ENCODE assay signal across 2 fruit fly cellular contexts in genomic region chr3R:26235034-26235433, dm6.
TF ChIP-seq lines count a peak whose summit lies in the region.

No protein-coding gene starts in this region.

TF ChIP-seq in whole organism, embryonic, 481 proteins besides CTCF, POLR2A, EP300 and RAD21 (continued from another document and continues in another):
- peak; percentile 48 for TF ChIP-seq CG6689 (GFP tag; IDR thresholded peaks at IDR 0.05; lab: Robert Waterston, UW)
- 0 out of 2 replicates have a peak, but pooled peaks have one; percentile 26 for TF ChIP-seq stc (GFP tag; IDR thresholded peaks at IDR 0.05; lab: Robert Waterston, UW)
- peak; percentile 37; the same call in 1 of the 2 replicates for TF ChIP-seq CG32532 (GFP tag; IDR thresholded peaks at IDR 0.05; lab: Robert Waterston, UW)
- peak; percentile 52 for TF ChIP-seq ind (GFP tag; optimal IDR thresholded peaks at IDR 0.05; lab: Kevin White, UChicago)
- TF ChIP-seq Eip74EF (GFP tag; optimal IDR thresholded peaks at IDR 0.05; lab: Kevin White, UChicago) = peak in 1 of 2 experiments; percentile 57
- TF ChIP-seq CG12071 (GFP tag; optimal IDR thresholded peaks at IDR 0.05; lab: Kevin White, UChicago) = peak; percentile 16
- TF ChIP-seq Oli (tag; optimal IDR thresholded peaks at IDR 0.05; lab: Kevin White, UChicago) = peak; percentile 48
- TF ChIP-seq tin (GFP tag; optimal IDR thresholded peaks at IDR 0.05; lab: Kevin White, UChicago) = peak; percentile 19
- TF ChIP-seq CG1603 (tag; optimal IDR thresholded peaks at IDR 0.05; lab: Kevin White, UChicago) = peak; percentile 61
- peak; percentile 69 for TF ChIP-seq gem (tag; optimal IDR thresholded peaks at IDR 0.05; lab: Kevin White, UChicago)
- TF ChIP-seq Side (GFP tag; optimal IDR thresholded peaks at IDR 0.05; lab: Kevin White, UChicago) = peak; percentile 8
- TF ChIP-seq bsh (GFP tag; optimal IDR thresholded peaks at IDR 0.05; lab: Kevin White, UChicago) = peak in 1 of 2 experiments; percentile 62
- TF ChIP-seq CG3847 (GFP tag; IDR thresholded peaks at IDR 0.05; lab: Robert Waterston, UW) = peak; percentile 23; the same call in 1 of the 2 replicates
- 0 out of 2 replicates have a peak, but pooled peaks have one; percentile 9 for TF ChIP-seq Drgx (GFP tag; IDR thresholded peaks at IDR 0.05; lab: Robert Waterston, UW)
- TF ChIP-seq HLH54F (GFP tag; optimal IDR thresholded peaks at IDR 0.05; lab: Kevin White, UChicago) = peak; percentile 21
- no peak for TF ChIP-seq CG2199 (GFP tag; IDR thresholded peaks at IDR 0.05; lab: Robert Waterston, UW)
- TF ChIP-seq ase (GFP tag; IDR thresholded peaks at IDR 0.05; lab: Robert Waterston, UW) = 0 out of 3 replicates have a peak, but pooled peaks have one; percentile 39
- no peak for TF ChIP-seq hb (GFP tag; IDR thresholded peaks at IDR 0.05; lab: Robert Waterston, UW; ENCODE audit: partially characterized antibody)
- TF ChIP-seq chn (GFP tag; optimal IDR thresholded peaks at IDR 0.05; lab: Kevin White, UChicago) = peak; percentile 6
- peak; percentile 3 for TF ChIP-seq org-1 (GFP tag; optimal IDR thresholded peaks at IDR 0.05; lab: Kevin White, UChicago)
- peak; percentile 25 for TF ChIP-seq jumu (GFP tag; optimal IDR thresholded peaks at IDR 0.05; lab: Kevin White, UChicago)
- peak; percentile 52 for TF ChIP-seq tio (GFP tag; optimal IDR thresholded peaks at IDR 0.05; lab: Kevin White, UChicago)
- TF ChIP-seq CG17359 (tag; optimal IDR thresholded peaks at IDR 0.05; lab: Kevin White, UChicago) = peak; percentile 28
- peak; percentile 17 for TF ChIP-seq CG8388 (GFP tag; optimal IDR thresholded peaks at IDR 0.05; lab: Kevin White, UChicago)
- TF ChIP-seq Mad (GFP tag; optimal IDR thresholded peaks at IDR 0.05; lab: Kevin White, UChicago) = no peak
- peak; percentile 27 for TF ChIP-seq pum (GFP tag; optimal IDR thresholded peaks at IDR 0.05; lab: Kevin White, UChicago)
- TF ChIP-seq CG9437 (GFP tag; optimal IDR thresholded peaks at IDR 0.05; lab: Kevin White, UChicago) = no peak
- TF ChIP-seq CHES-1-like (GFP tag; optimal IDR thresholded peaks at IDR 0.05; lab: Kevin White, UChicago) = no peak
- TF ChIP-seq Dip2 (GFP tag; IDR thresholded peaks at IDR 0.05; lab: Robert Waterston, UW) = no peak
- peak; percentile 41 for TF ChIP-seq CG10209 (GFP tag; optimal IDR thresholded peaks at IDR 0.05; lab: Kevin White, UChicago)
- TF ChIP-seq phol (tag; optimal IDR thresholded peaks at IDR 0.05; lab: Kevin White, UChicago) = peak; percentile 45
- TF ChIP-seq wor (GFP tag; IDR thresholded peaks at IDR 0.05; lab: Robert Waterston, UW) = no peak
- TF ChIP-seq Nf-YA (GFP tag; IDR thresholded peaks at IDR 0.05; lab: Robert Waterston, UW) = 0 out of 2 replicates have a peak, but pooled peaks have one; percentile 30
- 0 out of 2 replicates have a peak, but pooled peaks have one; percentile 20 for TF ChIP-seq klu (GFP tag; IDR thresholded peaks at IDR 0.05; lab: Robert Waterston, UW)
- peak; percentile 45; the same call in 1 of the 2 replicates for TF ChIP-seq E2f1 (GFP tag; IDR thresholded peaks at IDR 0.05; lab: Robert Waterston, UW)
- TF ChIP-seq Nf-YB (GFP tag; optimal IDR thresholded peaks at IDR 0.05; lab: Kevin White, UChicago) = peak; percentile 11
- no peak for TF ChIP-seq CG7963 (GFP tag; IDR thresholded peaks at IDR 0.05; lab: Robert Waterston, UW; ENCODE audit: partially characterized antibody)
- peak; percentile 70 for TF ChIP-seq slbo (GFP tag; IDR thresholded peaks at IDR 0.05; lab: Robert Waterston, UW)
- no peak for TF ChIP-seq CG17186 (GFP tag; optimal IDR thresholded peaks at IDR 0.05; lab: Kevin White, UChicago)
- peak; percentile 30; the same call in 1 of the 2 replicates for TF ChIP-seq CG14667 (GFP tag; IDR thresholded peaks at IDR 0.05; lab: Robert Waterston, UW)
- 0 out of 3 replicates have a peak, but pooled peaks have one; percentile 58 for TF ChIP-seq dysf (GFP tag; IDR thresholded peaks at IDR 0.05; lab: Robert Waterston, UW)
- peak; percentile 31 for TF ChIP-seq NfI (GFP tag; optimal IDR thresholded peaks at IDR 0.05; lab: Kevin White, UChicago)
- TF ChIP-seq Gug (GFP tag; IDR thresholded peaks at IDR 0.05; lab: Robert Waterston, UW) = peak; percentile 33; the same call in 1 of the 4 replicates
- no peak for TF ChIP-seq CG4282 (GFP tag; optimal IDR thresholded peaks at IDR 0.05; lab: Kevin White, UChicago)
- TF ChIP-seq ranshi (GFP tag; IDR thresholded peaks at IDR 0.05; lab: Robert Waterston, UW) = no peak
- TF ChIP-seq CG18619 (GFP tag; optimal IDR thresholded peaks at IDR 0.05; lab: Kevin White, UChicago) = peak; percentile 4
- TF ChIP-seq CG13775 (GFP tag; optimal IDR thresholded peaks at IDR 0.05; lab: Kevin White, UChicago) = no peak
- TF ChIP-seq esg (GFP tag; conservative IDR thresholded peaks at IDR 0.05; lab: Robert Waterston, UW) = peak; percentile 58
- peak; percentile 10 for TF ChIP-seq CG13624 (GFP tag; optimal IDR thresholded peaks at IDR 0.05; lab: Kevin White, UChicago)
- no peak for TF ChIP-seq z (GFP tag; IDR thresholded peaks at IDR 0.05; lab: Robert Waterston, UW)
- TF ChIP-seq psq (GFP tag; optimal IDR thresholded peaks at IDR 0.05; lab: Kevin White, UChicago) = no peak
- peak; percentile 26 for TF ChIP-seq CG7556 (GFP tag; optimal IDR thresholded peaks at IDR 0.05; lab: Kevin White, UChicago)
- no peak for TF ChIP-seq ac (GFP tag; optimal IDR thresholded peaks at IDR 0.05; lab: Kevin White, UChicago)
- no peak for TF ChIP-seq NK7.1 (GFP tag; optimal IDR thresholded peaks at IDR 0.05; lab: Kevin White, UChicago)
- TF ChIP-seq CG9727 (GFP tag; optimal IDR thresholded peaks at IDR 0.05; lab: Kevin White, UChicago) = peak; percentile 12
- peak; percentile 41; the same call in 1 of the 2 replicates for TF ChIP-seq Rx (GFP tag; IDR thresholded peaks at IDR 0.05; lab: Robert Waterston, UW)
- peak; percentile 49 for TF ChIP-seq Hsf (GFP tag; optimal IDR thresholded peaks at IDR 0.05; lab: Kevin White, UChicago)
- TF ChIP-seq bbx (GFP tag; IDR thresholded peaks at IDR 0.05; lab: Robert Waterston, UW; ENCODE audit: partially characterized antibody) = no peak
- TF ChIP-seq Trl (optimal IDR thresholded peaks at IDR 0.05; lab: Kevin White, UChicago) = no peak
- TF ChIP-seq Trl (GFP tag; optimal IDR thresholded peaks at IDR 0.05; lab: Kevin White, UChicago) = peak; percentile 13
- peak; percentile 47; the same call in 1 of the 3 replicates for TF ChIP-seq CG11695 (GFP tag; IDR thresholded peaks at IDR 0.05; lab: Robert Waterston, UW)
- TF ChIP-seq CG18011 (GFP tag; optimal IDR thresholded peaks at IDR 0.05; lab: Kevin White, UChicago) = peak; percentile 21
- TF ChIP-seq CG16813 (GFP tag; IDR thresholded peaks at IDR 0.05; lab: Robert Waterston, UW; ENCODE audit: partially characterized antibody) = no peak

TF ChIP-seq in whole organism, prepupa, 60 proteins besides CTCF, POLR2A, EP300 and RAD21 (continued from another document):
- TF ChIP-seq spab (GFP tag; optimal IDR thresholded peaks at IDR 0.05; lab: Kevin White, UChicago) (no peak), Gug (GFP tag; IDR thresholded peaks at IDR 0.05; lab: Robert Waterston, UW) (0 out of 2 replicates have a peak, but pooled peaks have one; percentile 44), net (GFP tag; optimal IDR thresholded peaks at IDR 0.05; lab: Kevin White, UChicago) (peak; percentile 6), CG3919 (GFP tag; optimal IDR thresholded peaks at IDR 0.05; lab: Kevin White, UChicago) (peak; percentile 34), svp (GFP tag; lab: Kevin White, UChicago) (peak; percentile 71), CG8119 (GFP tag; IDR thresholded peaks at IDR 0.05; lab: Robert Waterston, UW) (peak; percentile 47; the same call in 2 of the 3 replicates), CG8632 (GFP tag; optimal IDR thresholded peaks at IDR 0.05; lab: Kevin White, UChicago) (no peak), Met (GFP tag; optimal IDR thresholded peaks at IDR 0.05; lab: Kevin White, UChicago) (peak; percentile 54), fkh (GFP tag; optimal IDR thresholded peaks at IDR 0.05; lab: Kevin White, UChicago) (no peak), Sox102F (GFP tag; optimal IDR thresholded peaks at IDR 0.05; lab: Kevin White, UChicago) (peak; percentile 11), Eip93F (GFP tag; optimal IDR thresholded peaks at IDR 0.05; lab: Kevin White, UChicago) (no peak), Blimp-1 (GFP tag; optimal IDR thresholded peaks at IDR 0.05; lab: Kevin White, UChicago) (no peak), CG16779 (tag; optimal IDR thresholded peaks at IDR 0.05; lab: Kevin White, UChicago) (no peak), CG6792 (GFP tag; optimal IDR thresholded peaks at IDR 0.05; lab: Kevin White, UChicago) (peak; percentile 6), lz (GFP tag; optimal IDR thresholded peaks at IDR 0.05; lab: Kevin White, UChicago) (peak; percentile 50), CG32006 (GFP tag; optimal IDR thresholded peaks at IDR 0.05; lab: Kevin White, UChicago) (peak; percentile 49), Sox14 (GFP tag; optimal IDR thresholded peaks at IDR 0.05; lab: Kevin White, UChicago) (peak; percentile 42)
